Worm (Caenorhabditis elegans) whole organism, L1 larva: Measurements from ENCODE around the gene srw-9.

ENCODE experiments used
- C16A3.4 ChIP-seq: fragments of 150-350 bp; optimal IDR thresholded peaks from 2 replicates; lab custom pipeline; 2014; ENCODE audit warnings: missing biosample characterization, missing genetic modification characterization
- C34B4.2 ChIP-seq: sonication (generic microtip); optimal IDR thresholded peaks from 2 replicates; lab custom pipeline; 2017; ENCODE audit warnings: mild to moderate bottlenecking, missing genetic modification characterization, missing compliant biosample characterization
- F16B12.6 ChIP-seq: fragments of 150-350 bp; optimal IDR thresholded peaks from 2 replicates; lab custom pipeline; 2014; ENCODE audit warnings: missing biosample characterization, missing genetic modification characterization
- alr-1 ChIP-seq: fragments of 200-800 bp; sonication (Bioruptor generic); optimal IDR thresholded peaks from 2 replicates; lab custom pipeline; 2018; ENCODE audit warnings: borderline replicate concordance, mild to moderate bottlenecking, missing genetic modification characterization, missing compliant biosample characterization
- ama-1 ChIP-seq: fragments of 150-350 bp; optimal IDR thresholded peaks from 2 replicates; lab custom pipeline; 2014
- blmp-1 ChIP-seq: fragments of 150-350 bp; optimal IDR thresholded peaks from 2 replicates; lab custom pipeline; 2014; ENCODE audit warnings: missing biosample characterization, missing genetic modification characterization
- ceh-82 ChIP-seq, 3 experiments: fragments of 150-350 bp in 1 of 3; sonication (generic microtip) in 2 of 3; optimal IDR thresholded peaks; 2 replicates each; lab custom pipeline; 2014 to 2017; ENCODE audit warnings: missing biosample characterization in 3 of 3, missing genetic modification characterization in 3 of 3
- ceh-88 ChIP-seq: fragments of 200-800 bp; sonication (Bioruptor generic); IDR thresholded peaks from 2 replicates; pipeline ENCODE4 v1.3.6; 2022; ENCODE audit warnings: missing genetic modification characterization, missing compliant biosample characterization
- ceh-90 ChIP-seq: sonication (generic microtip); optimal IDR thresholded peaks from 2 replicates; lab custom pipeline; 2016; ENCODE audit warnings: missing genetic modification characterization, missing compliant biosample characterization
- ces-1 ChIP-seq: fragments of 150-350 bp; optimal IDR thresholded peaks from 2 replicates; lab custom pipeline; 2014; ENCODE audit warnings: missing biosample characterization, missing genetic modification reagents, missing genetic modification characterization
- dpl-1 ChIP-seq, 3 experiments: fragments of 150-350 bp in 2 of 3; sonication (generic microtip) in 1 of 3; optimal IDR thresholded peaks; 2 replicates each; lab custom pipeline; 2014 to 2017; ENCODE audit warnings: missing biosample characterization in 3 of 3, missing genetic modification characterization in 3 of 3, missing genetic modification reagents in 3 of 3
- dsc-1 ChIP-seq: sonication (generic microtip); optimal IDR thresholded peaks from 2 replicates; lab custom pipeline; 2016; ENCODE audit warnings: mild to moderate bottlenecking, missing genetic modification characterization, missing compliant biosample characterization
- efl-1 ChIP-seq, 4 experiments: fragments of 150-350 bp; optimal IDR thresholded peaks in 3 of 4; peaks in 1 of 4; 1 replicate in 1 of 4; 2 replicates in 3 of 4; lab custom pipeline; 2014; ENCODE audit warnings: missing biosample characterization in 2 of 4, missing genetic modification characterization in 2 of 4, missing genetic modification reagents in 2 of 4
- egl-27 ChIP-seq, 2 experiments: fragments of 150-350 bp in 1 of 2; sonication (generic microtip); optimal IDR thresholded peaks; 3 replicates each; lab custom pipeline; 2017 to 2018; ENCODE audit warnings: missing biosample characterization in 2 of 2, missing genetic modification characterization in 2 of 2, missing genetic modification reagents in 2 of 2
- elt-3 ChIP-seq, 6 experiments: fragments of 150-350 bp in 1 of 6; sonication (generic microtip); optimal IDR thresholded peaks; 2 replicates each; lab custom pipeline; 2017 to 2018; ENCODE audit warnings: missing biosample characterization in 6 of 6, missing genetic modification characterization in 6 of 6, inconsistent platforms in 1 of 6
- fkh-10 ChIP-seq: sonication (generic microtip); optimal IDR thresholded peaks from 2 replicates; lab custom pipeline; 2017; ENCODE audit warnings: missing biosample characterization, missing genetic modification reagents, missing genetic modification characterization
- hlh-17 ChIP-seq: fragments of 200-800 bp; sonication (Bioruptor generic); optimal IDR thresholded peaks from 2 replicates; lab custom pipeline; 2018; ENCODE audit warnings: missing genetic modification characterization, mild to moderate bottlenecking, missing compliant biosample characterization, moderate library complexity, borderline replicate concordance
- irx-1 ChIP-seq: sonication (generic microtip); optimal IDR thresholded peaks from 2 replicates; lab custom pipeline; 2016; ENCODE audit warnings: missing genetic modification characterization, missing compliant biosample characterization
- jun-1 ChIP-seq: fragments of 150-350 bp; optimal IDR thresholded peaks from 2 replicates; lab custom pipeline; 2014; ENCODE audit warnings: missing biosample characterization, missing genetic modification reagents, missing genetic modification characterization
- lin-14 ChIP-seq: fragments of 200-800 bp; sonication (Bioruptor generic); optimal IDR thresholded peaks from 2 replicates; lab custom pipeline; 2018; ENCODE audit warnings: mild to moderate bottlenecking, missing genetic modification characterization, moderate library complexity, missing compliant biosample characterization
- lin-39 ChIP-seq: fragments of 150-350 bp; optimal IDR thresholded peaks from 2 replicates; lab custom pipeline; 2014; ENCODE audit warnings: missing biosample characterization, missing genetic modification reagents, missing genetic modification characterization
- lir-3 ChIP-seq: sonication (generic microtip); optimal IDR thresholded peaks from 2 replicates; lab custom pipeline; 2016; ENCODE audit warnings: mild to moderate bottlenecking, missing genetic modification characterization, moderate library complexity, missing compliant biosample characterization; ENCODE audit not compliant: poor library complexity
- lsy-2 ChIP-seq, 2 experiments: fragments of 150-350 bp; optimal IDR thresholded peaks; 2 replicates each; lab custom pipeline; 2014; ENCODE audit warnings: missing biosample characterization in 2 of 2, missing genetic modification characterization in 2 of 2
- mdl-1 ChIP-seq, 2 experiments: fragments of 150-350 bp; optimal IDR thresholded peaks; 2 replicates each; lab custom pipeline; 2014 to 2017; ENCODE audit warnings: missing biosample characterization in 2 of 2, missing genetic modification characterization in 2 of 2, inconsistent platforms in 1 of 2
- mep-1 ChIP-seq: fragments of 150-350 bp; optimal IDR thresholded peaks from 2 replicates; lab custom pipeline; 2014; ENCODE audit warnings: missing biosample characterization, missing genetic modification characterization
- nhr-12 ChIP-seq: sonication (generic microtip); optimal IDR thresholded peaks from 2 replicates; lab custom pipeline; 2017; ENCODE audit warnings: missing biosample characterization, missing genetic modification characterization
- nhr-20 ChIP-seq: sonication (generic microtip); optimal IDR thresholded peaks from 2 replicates; lab custom pipeline; 2016; ENCODE audit warnings: mild to moderate bottlenecking, missing genetic modification characterization, missing compliant biosample characterization
- nhr-237 ChIP-seq: fragments of 150-350 bp; optimal IDR thresholded peaks from 2 replicates; lab custom pipeline; 2014; ENCODE audit warnings: missing biosample characterization, missing genetic modification characterization
- nhr-28 ChIP-seq: fragments of 150-350 bp; optimal IDR thresholded peaks from 2 replicates; lab custom pipeline; 2014; ENCODE audit warnings: missing biosample characterization, missing genetic modification characterization
- nhr-47 ChIP-seq: sonication (generic microtip); optimal IDR thresholded peaks from 2 replicates; lab custom pipeline; 2016; ENCODE audit warnings: mild to moderate bottlenecking, missing genetic modification characterization, moderate library complexity, missing compliant biosample characterization
- nhr-71 ChIP-seq: sonication (generic microtip); optimal IDR thresholded peaks from 2 replicates; lab custom pipeline; 2016; ENCODE audit warnings: mild to moderate bottlenecking, missing genetic modification characterization, moderate library complexity, missing compliant biosample characterization
- nhr-84 ChIP-seq: sonication (generic microtip); optimal IDR thresholded peaks from 2 replicates; lab custom pipeline; 2017; ENCODE audit warnings: missing biosample characterization, missing genetic modification characterization
- nhr-85 ChIP-seq: sonication (generic microtip); peaks from one replicate; lab custom pipeline; 2016; ENCODE audit warnings: missing genetic modification characterization, inconsistent platforms, missing compliant biosample characterization
- nhr-90 ChIP-seq: sonication (generic microtip); optimal IDR thresholded peaks from 2 replicates; lab custom pipeline; 2016; ENCODE audit warnings: mild to moderate bottlenecking, missing genetic modification characterization, missing compliant biosample characterization; ENCODE audit not compliant: poor library complexity
- pag-3 ChIP-seq: sonication (generic microtip); optimal IDR thresholded peaks from 2 replicates; lab custom pipeline; 2017; ENCODE audit warnings: missing genetic modification characterization, mild to moderate bottlenecking, missing compliant biosample characterization, antibody characterized with exemption, borderline replicate concordance; ENCODE audit not compliant: insufficient read depth
- pqm-1 ChIP-seq: sonication (generic microtip); optimal IDR thresholded peaks from 3 replicates; lab custom pipeline; 2017; ENCODE audit warnings: missing biosample characterization, missing genetic modification characterization
- rnt-1 ChIP-seq: sonication (generic microtip); optimal IDR thresholded peaks from 2 replicates; lab custom pipeline; 2016; ENCODE audit warnings: mild to moderate bottlenecking, missing genetic modification characterization, moderate library complexity, missing compliant biosample characterization
- skn-1 ChIP-seq: fragments of 150-350 bp; optimal IDR thresholded peaks from 2 replicates; lab custom pipeline; 2014; ENCODE audit warnings: missing biosample characterization, missing genetic modification characterization
- snu-23 ChIP-seq: sonication (generic microtip); optimal IDR thresholded peaks from 2 replicates; lab custom pipeline; 2016; ENCODE audit warnings: missing genetic modification characterization, missing compliant biosample characterization
- swsn-7 ChIP-seq: sonication (generic microtip); optimal IDR thresholded peaks from 2 replicates; lab custom pipeline; 2016; ENCODE audit warnings: missing genetic modification characterization, missing compliant biosample characterization
- tbx-2 ChIP-seq: sonication (generic microtip); optimal IDR thresholded peaks from 2 replicates; lab custom pipeline; 2016; ENCODE audit warnings: missing genetic modification characterization, missing compliant biosample characterization
- unc-130 ChIP-seq: fragments of 150-350 bp; optimal IDR thresholded peaks from 2 replicates; lab custom pipeline; 2017; ENCODE audit warnings: missing biosample characterization, missing genetic modification characterization, inconsistent platforms
- unc-62 ChIP-seq: fragments of 150-350 bp; optimal IDR thresholded peaks from 2 replicates; lab custom pipeline; 2014; ENCODE audit warnings: missing biosample characterization, missing genetic modification reagents, missing genetic modification characterization
- vab-15 ChIP-seq: sonication (generic microtip); optimal IDR thresholded peaks from 2 replicates; lab custom pipeline; 2017; ENCODE audit warnings: missing genotype, mild to moderate bottlenecking, missing genetic modification characterization, missing compliant biosample characterization
- xbp-1 ChIP-seq: sonication (generic microtip); optimal IDR thresholded peaks from 2 replicates; lab custom pipeline; 2016; ENCODE audit warnings: missing genetic modification characterization, missing compliant biosample characterization
- zag-1 ChIP-seq: fragments of 150-350 bp; optimal IDR thresholded peaks from 2 replicates; lab custom pipeline; 2014; ENCODE audit warnings: missing biosample characterization, missing genetic modification characterization
- ztf-11 ChIP-seq, 2 experiments: sonication (generic microtip); optimal IDR thresholded peaks; 2 replicates each; lab custom pipeline; 2016 to 2017; ENCODE audit warnings: missing genetic modification characterization in 2 of 2, missing biosample characterization in 1 of 2, missing compliant biosample characterization in 1 of 2
- ztf-4 ChIP-seq: fragments of 150-350 bp; optimal IDR thresholded peaks from 2 replicates; lab custom pipeline; 2014; ENCODE audit warnings: missing biosample characterization, missing genetic modification characterization

The srw-9 gene

ce11 chrIII:12757367-12757766 is at the start of gene srw-9:
TSS of gene srw-9 (plus strand) at chrIII:12757667.
- TF ChIP-seq blmp-1 (tag; lab: Kevin White, UChicago) (no peak), lir-3 (tag; lab: Kevin White, UChicago) (no peak), nhr-28 (tag; lab: Kevin White, UChicago) (no peak), vab-15 (tag; lab: Kevin White, UChicago) (no peak), pqm-1 (no peak), fkh-10 (GFP tag; lab: Kevin White, UChicago) (no peak), nhr-71 (no peak), zag-1 (tag; lab: Kevin White, UChicago) (no peak), efl-1 (optimal IDR thresholded peaks at IDR 0.05; lab: Kevin White, UChicago) (no peak), efl-1 (GFP tag; optimal IDR thresholded peaks at IDR 0.05 in 1 of 2; lab: Kevin White, UChicago) (no peak), swsn-7 (tag; lab: Kevin White, UChicago) (no peak), mdl-1 (tag; optimal IDR thresholded peaks at IDR 0.05; lab: Kevin White, UChicago) (no peak), nhr-237 (tag; lab: Kevin White, UChicago) (no peak), ces-1 (GFP tag; lab: Kevin White, UChicago) (no peak), C16A3.4 (tag; lab: Kevin White, UChicago) (no peak)

ce11 chrIII:12711217-12711616 is 46.2 kb upstream of the srw-9 start, which contains the start of gene hut-1:
TSS of gene hut-1 (plus strand) at chrIII:12711560.
- TF ChIP-seq ama-1 (lab: Kevin White, UChicago): peak; percentile 0
- no peak for TF ChIP-seq ceh-88 (GFP tag; lab: Robert Waterston, UW)
- TF ChIP-seq xbp-1 (tag; lab: Kevin White, UChicago): peak; percentile 82
- TF ChIP-seq dpl-1 (GFP tag; optimal IDR thresholded peaks at IDR 0.05; lab: Kevin White, UChicago): peak; percentile 79 to 89 (median 87)
- peak; percentile 72 for TF ChIP-seq snu-23 (GFP tag; lab: Kevin White, UChicago)
- TF ChIP-seq ztf-4 (tag; lab: Kevin White, UChicago): no peak
- peak; percentile 41 for TF ChIP-seq nhr-20
- no peak for TF ChIP-seq ceh-90
- no peak for TF ChIP-seq C34B4.2
- TF ChIP-seq nhr-12: no peak
- TF ChIP-seq C16A3.4 (tag; lab: Kevin White, UChicago): peak; percentile 72
- peak; percentile 74 for TF ChIP-seq unc-130 (tag; lab: Kevin White, UChicago)
- no peak for TF ChIP-seq nhr-28 (tag; lab: Kevin White, UChicago)
- TF ChIP-seq hlh-17 (GFP tag; lab: Kevin White, UChicago): no peak
- no peak for TF ChIP-seq jun-1 (tag; lab: Kevin White, UChicago)
- no peak for TF ChIP-seq egl-27 (tag; optimal IDR thresholded peaks at IDR 0.05; lab: Kevin White, UChicago)
- no peak for TF ChIP-seq nhr-85 (tag; lab: Kevin White, UChicago)
- no peak for TF ChIP-seq lin-39 (tag; lab: Kevin White, UChicago)
- peak; percentile 1 to 60 (median 37) for TF ChIP-seq ceh-82 (tag; optimal IDR thresholded peaks at IDR 0.05; lab: Kevin White, UChicago)
- TF ChIP-seq dsc-1 (tag; lab: Kevin White, UChicago): peak; percentile 4
- TF ChIP-seq rnt-1 (tag; lab: Kevin White, UChicago): peak; percentile 54
- no peak for TF ChIP-seq irx-1 (tag; lab: Kevin White, UChicago)
- no peak for TF ChIP-seq unc-62 (GFP tag; lab: Kevin White, UChicago)
- no peak for TF ChIP-seq nhr-90 (tag; lab: Kevin White, UChicago)
- TF ChIP-seq nhr-237 (tag; lab: Kevin White, UChicago): no peak
- peak; percentile 34 for TF ChIP-seq swsn-7 (tag; lab: Kevin White, UChicago)
- no peak for TF ChIP-seq lir-3 (tag; lab: Kevin White, UChicago)
- peak; percentile 29 for TF ChIP-seq tbx-2 (tag; lab: Kevin White, UChicago)
- TF ChIP-seq efl-1 (optimal IDR thresholded peaks at IDR 0.05; lab: Kevin White, UChicago): peak; percentile 60 to 85
- peak; percentile 88 to 98 for TF ChIP-seq efl-1 (GFP tag; optimal IDR thresholded peaks at IDR 0.05 in 1 of 2; lab: Kevin White, UChicago)
- TF ChIP-seq F16B12.6 (tag; lab: Kevin White, UChicago): peak; percentile 96
- TF ChIP-seq fkh-10 (GFP tag; lab: Kevin White, UChicago): no peak
- TF ChIP-seq lsy-2 (tag; optimal IDR thresholded peaks at IDR 0.05; lab: Kevin White, UChicago): peak; percentile 64 to 80
- peak; percentile 29 for TF ChIP-seq mep-1 (tag; lab: Kevin White, UChicago)
- TF ChIP-seq lin-14: no peak
- no peak for TF ChIP-seq pag-3 (tag; lab: Kevin White, UChicago)
- TF ChIP-seq mdl-1 (tag; optimal IDR thresholded peaks at IDR 0.05; lab: Kevin White, UChicago): peak in 1 of 2 experiments; percentile 34
- TF ChIP-seq elt-3 (tag; optimal IDR thresholded peaks at IDR 0.05; lab: Kevin White, UChicago): peak in 1 of 6 experiments; percentile 59
- peak; percentile 64 for TF ChIP-seq nhr-71
- TF ChIP-seq nhr-84 (tag; lab: Kevin White, UChicago): no peak
- TF ChIP-seq blmp-1 (tag; lab: Kevin White, UChicago): peak; percentile 35
- no peak for TF ChIP-seq alr-1 (tag; lab: Kevin White, UChicago)
- no peak for TF ChIP-seq skn-1 (tag; lab: Kevin White, UChicago)
- TF ChIP-seq ztf-11 (tag; optimal IDR thresholded peaks at IDR 0.05; lab: Kevin White, UChicago): no peak
- peak; percentile 46 for TF ChIP-seq nhr-47 (tag; lab: Kevin White, UChicago)
